Worm (Caenorhabditis elegans) whole organism, midembryonic: Measurements from ENCODE around the gene K03H1.9.

Source experiments
- T22C8.4 ChIP-seq: fragments of 200-800 bp; sonication (Bioruptor generic); IDR thresholded peaks from 2 replicates; pipeline ENCODE4 v1.3.6; 2022; ENCODE audit warnings: missing genetic modification characterization, missing compliant biosample characterization
- flt-1 ChIP-seq: fragments of 200-800 bp; sonication (Bioruptor generic); IDR thresholded peaks from 2 replicates; pipeline ENCODE4 v1.3.6; 2022; ENCODE audit warnings: missing genetic modification characterization, missing compliant biosample characterization
- klf-2 ChIP-seq: fragments of 200-800 bp; sonication (Bioruptor generic); conservative IDR thresholded peaks from 2 replicates; pipeline ENCODE4 v1.3.6; 2022; ENCODE audit warnings: missing genetic modification reagents, missing genetic modification characterization, missing compliant biosample characterization
- med-1 ChIP-seq: sonication (generic microtip); optimal IDR thresholded peaks from 2 replicates; lab custom pipeline; 2017; ENCODE audit warnings: missing genetic modification characterization, mild to moderate bottlenecking, missing compliant biosample characterization, antibody characterized with exemption, missing genetic modification reagents; ENCODE audit not compliant: insufficient read depth
- ref-1 ChIP-seq: fragments of 200-800 bp; sonication (Bioruptor generic); conservative IDR thresholded peaks from 2 replicates; pipeline ENCODE4 v1.3.6; 2022; ENCODE audit warnings: missing genetic modification reagents, missing genetic modification characterization, missing compliant biosample characterization
- ztf-23 ChIP-seq: fragments of 200-800 bp; sonication (Bioruptor generic); IDR thresholded peaks from 2 replicates; pipeline ENCODE4 v1.3.6; 2022; ENCODE audit warnings: missing genetic modification reagents, missing genetic modification characterization, missing compliant biosample characterization

DNA sequence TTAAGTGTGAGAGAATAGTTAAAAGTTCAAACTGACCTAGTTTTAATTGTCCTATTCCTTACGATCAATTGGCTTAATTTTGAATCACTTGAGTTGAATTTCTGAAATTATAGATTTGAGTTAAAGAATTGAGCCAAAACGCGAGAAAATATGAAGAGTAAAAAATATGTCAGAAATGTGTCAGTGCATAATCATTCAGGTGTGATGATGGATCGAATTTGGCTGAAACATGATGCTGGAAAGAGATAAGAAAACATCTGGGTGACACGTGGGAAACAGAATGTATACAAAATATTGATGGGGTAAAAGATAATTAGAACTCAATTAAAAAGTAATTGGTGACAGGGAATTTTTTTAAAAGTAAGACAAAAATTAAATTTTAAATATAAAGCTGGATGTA, 32.5 kb upstream of the K03H1.9 start, which contains the start of gene R10E12.2:
- TF ChIP-seq ztf-23 (GFP tag; lab: Robert Waterston, UW) (no peak), flt-1 (GFP tag; lab: Robert Waterston, UW) (no peak), T22C8.4 (GFP tag; lab: Robert Waterston, UW) (no peak), med-1 (GFP tag; lab: Kevin White, UChicago) (no peak), ref-1 (GFP tag; lab: Robert Waterston, UW) (no peak), klf-2 (GFP tag; lab: Robert Waterston, UW) (no peak)
